Worm (Caenorhabditis elegans) whole organism, late embryonic: ENCODE measurements around the gene nspg-11.

Experiments
- C38D4.7 ChIP-seq: fragments of 200-800 bp; sonication (Bioruptor generic); optimal IDR thresholded peaks from 2 replicates; lab custom pipeline; 2018; ENCODE audit warnings: mild to moderate bottlenecking, missing genetic modification characterization, moderate library complexity, missing compliant biosample characterization
- F13H6.1 ChIP-seq: sonication (generic microtip); optimal IDR thresholded peaks from 2 replicates; lab custom pipeline; 2016; ENCODE audit warnings: missing genetic modification characterization, missing compliant biosample characterization
- K02D7.2 ChIP-seq: sonication (generic microtip); optimal IDR thresholded peaks from 2 replicates; lab custom pipeline; 2017; ENCODE audit warnings: mild to moderate bottlenecking, missing genetic modification characterization, missing compliant biosample characterization
- K09A11.1 ChIP-seq: sonication (generic microtip); optimal IDR thresholded peaks from 2 replicates; lab custom pipeline; 2017; ENCODE audit warnings: antibody characterized with exemption, mild to moderate bottlenecking, missing genetic modification characterization, missing compliant biosample characterization; ENCODE audit not compliant: insufficient read depth
- Y22D7AL.16 ChIP-seq: sonication (generic microtip); optimal IDR thresholded peaks from 2 replicates; lab custom pipeline; 2016; ENCODE audit warnings: missing genetic modification characterization, missing compliant biosample characterization
- ama-1 ChIP-seq: fragments of 150-350 bp; optimal IDR thresholded peaks from 2 replicates; lab custom pipeline; 2014
- ceh-14 ChIP-seq: sonication (generic microtip); optimal IDR thresholded peaks from 2 replicates; lab custom pipeline; 2016; ENCODE audit warnings: missing genotype, missing genetic modification characterization, missing compliant biosample characterization
- ceh-18 ChIP-seq: sonication (generic microtip); optimal IDR thresholded peaks from 2 replicates; lab custom pipeline; 2016; ENCODE audit warnings: missing genetic modification characterization, missing compliant biosample characterization
- ceh-2 ChIP-seq: sonication (generic microtip); optimal IDR thresholded peaks from 2 replicates; lab custom pipeline; 2016; ENCODE audit warnings: missing genotype, missing genetic modification characterization, missing compliant biosample characterization
- ceh-34 ChIP-seq: sonication (generic microtip); optimal IDR thresholded peaks from 2 replicates; lab custom pipeline; 2016; ENCODE audit warnings: mild to moderate bottlenecking, missing genetic modification characterization, missing compliant biosample characterization
- ceh-45 ChIP-seq: fragments of 200-800 bp; sonication (Bioruptor generic); IDR thresholded peaks from 2 replicates; pipeline ENCODE4 v1.3.6; 2022; ENCODE audit warnings: missing genetic modification reagents, missing genetic modification characterization, missing compliant biosample characterization
- ceh-6 ChIP-seq: fragments of 200-800 bp; sonication (Bioruptor generic); optimal IDR thresholded peaks from 2 replicates; lab custom pipeline; 2018; ENCODE audit warnings: mild to moderate bottlenecking, missing genetic modification characterization, missing compliant biosample characterization
- ceh-9 ChIP-seq: sonication (generic microtip); optimal IDR thresholded peaks from 2 replicates; lab custom pipeline; 2016; ENCODE audit warnings: mild to moderate bottlenecking, missing genetic modification characterization, inconsistent platforms, missing compliant biosample characterization
- dmd-4 ChIP-seq: sonication (generic microtip); optimal IDR thresholded peaks from 2 replicates; lab custom pipeline; 2016; ENCODE audit warnings: borderline replicate concordance, missing genetic modification characterization, missing compliant biosample characterization
- ets-4 ChIP-seq: sonication (generic microtip); optimal IDR thresholded peaks from 2 replicates; lab custom pipeline; 2016; ENCODE audit warnings: missing genetic modification characterization, missing compliant biosample characterization
- fax-1 ChIP-seq: sonication (generic microtip); optimal IDR thresholded peaks from 2 replicates; lab custom pipeline; 2016; ENCODE audit warnings: missing genotype, missing genetic modification characterization, missing compliant biosample characterization
- gmeb-2 ChIP-seq: sonication (generic microtip); optimal IDR thresholded peaks from 2 replicates; lab custom pipeline; 2016; ENCODE audit warnings: missing genetic modification characterization, inconsistent platforms, missing compliant biosample characterization
- hlh-6 ChIP-seq: sonication (generic microtip); optimal IDR thresholded peaks from 2 replicates; lab custom pipeline; 2016; ENCODE audit warnings: missing genotype, missing genetic modification characterization, missing compliant biosample characterization
- lim-6 ChIP-seq: sonication (generic microtip); optimal IDR thresholded peaks from 2 replicates; lab custom pipeline; 2016; ENCODE audit warnings: missing genetic modification characterization, missing compliant biosample characterization
- lin-11 ChIP-seq: fragments of 200-800 bp; sonication (Bioruptor generic); optimal IDR thresholded peaks from 2 replicates; lab custom pipeline; 2018; ENCODE audit warnings: mild to moderate bottlenecking, missing genetic modification characterization, missing compliant biosample characterization
- nhr-11 ChIP-seq: fragments of 150-350 bp; optimal IDR thresholded peaks from 2 replicates; lab custom pipeline; 2014; ENCODE audit warnings: missing biosample characterization, missing genetic modification characterization
- odd-2 ChIP-seq: sonication (generic microtip); optimal IDR thresholded peaks from 2 replicates; lab custom pipeline; 2017; ENCODE audit warnings: antibody characterized with exemption, mild to moderate bottlenecking, missing genetic modification characterization, missing compliant biosample characterization
- pag-3 ChIP-seq: sonication (generic microtip); optimal IDR thresholded peaks from 2 replicates; lab custom pipeline; 2016; ENCODE audit warnings: missing compliant biosample characterization, missing genetic modification characterization, borderline replicate concordance
- pat-9 ChIP-seq: fragments of 200-800 bp; sonication (Bioruptor generic); optimal IDR thresholded peaks from 2 replicates; lab custom pipeline; 2018; ENCODE audit warnings: mild to moderate bottlenecking, missing genetic modification characterization, moderate library complexity, missing compliant biosample characterization
- pax-1 ChIP-seq: fragments of 150-350 bp; optimal IDR thresholded peaks from 2 replicates; lab custom pipeline; 2014; ENCODE audit warnings: missing biosample characterization, missing genetic modification characterization
- pha-2 ChIP-seq: sonication (generic microtip); optimal IDR thresholded peaks from 2 replicates; lab custom pipeline; 2017; ENCODE audit warnings: mild to moderate bottlenecking, missing genetic modification characterization, missing compliant biosample characterization
- pha-4 ChIP-seq: fragments of 150-350 bp; optimal IDR thresholded peaks from 2 replicates; lab custom pipeline; 2018; ENCODE audit warnings: missing biosample characterization, missing genetic modification reagents, missing genetic modification characterization
- pqm-1 ChIP-seq: sonication (generic microtip); optimal IDR thresholded peaks from 2 replicates; lab custom pipeline; 2016; ENCODE audit warnings: missing genetic modification characterization, missing compliant biosample characterization
- pros-1 ChIP-seq: fragments of 150-350 bp; optimal IDR thresholded peaks from 2 replicates; lab custom pipeline; 2014; ENCODE audit warnings: missing biosample characterization, missing genetic modification reagents, missing genetic modification characterization
- ref-2 ChIP-seq: sonication (generic microtip); optimal IDR thresholded peaks from 2 replicates; lab custom pipeline; 2016; ENCODE audit warnings: missing genetic modification characterization, missing compliant biosample characterization
- sox-2 ChIP-seq: fragments of 200-800 bp; sonication (Bioruptor generic); IDR thresholded peaks from 2 replicates; pipeline ENCODE4 v1.3.6; 2022; ENCODE audit warnings: missing genetic modification reagents, missing genetic modification characterization, missing compliant biosample characterization
- sox-4 ChIP-seq: sonication (generic microtip); optimal IDR thresholded peaks from 2 replicates; lab custom pipeline; 2017; ENCODE audit warnings: mild to moderate bottlenecking, missing genetic modification characterization, inconsistent platforms, missing compliant biosample characterization
- ttx-3 ChIP-seq: sonication (generic microtip); optimal IDR thresholded peaks from 2 replicates; lab custom pipeline; 2016; ENCODE audit warnings: missing genetic modification reagents, missing genetic modification characterization, missing compliant biosample characterization
- unc-3 ChIP-seq, 2 experiments: fragments of 200-800 bp in 1 of 2; sonication (Bioruptor generic) in 1 of 2; sonication (generic microtip) in 1 of 2; conservative IDR thresholded peaks in 1 of 2; optimal IDR thresholded peaks in 1 of 2; 2 replicates each; pipeline versions ENCODE4 v1.3.6 to Lab custom; 2016 to 2022; ENCODE audit warnings: missing compliant biosample characterization in 2 of 2, missing genetic modification characterization in 2 of 2, missing genetic modification reagents in 1 of 2
- unc-42 ChIP-seq: sonication (generic microtip); optimal IDR thresholded peaks from 2 replicates; lab custom pipeline; 2016; ENCODE audit warnings: missing genotype, missing genetic modification characterization, missing compliant biosample characterization
- unc-55 ChIP-seq: sonication (generic microtip); optimal IDR thresholded peaks from 2 replicates; lab custom pipeline; 2017; ENCODE audit warnings: missing biosample characterization, missing genetic modification reagents, missing genetic modification characterization
- zip-5 ChIP-seq: sonication (generic microtip); optimal IDR thresholded peaks from 2 replicates; lab custom pipeline; 2016; ENCODE audit warnings: missing genetic modification characterization, missing compliant biosample characterization
- ztf-16 ChIP-seq: sonication (generic microtip); optimal IDR thresholded peaks from 2 replicates; lab custom pipeline; 2017; ENCODE audit warnings: missing genetic modification characterization, missing compliant biosample characterization

nspg-11 gene

ce11 chrIV:9323989-9324506 is at the start of gene nspg-11, which contains the start of gene F49C12.15:
Gene nspg-11, minus strand, starts transcription at chrIV:9324089.
Gene F49C12.15, plus strand, starts transcription at chrIV:9324456.
- no peak for TF ChIP-seq pag-3 (tag; lab: Kevin White, UChicago)
- TF ChIP-seq pqm-1 (tag; lab: Kevin White, UChicago), result no peak
- TF ChIP-seq K02D7.2 (tag; lab: Kevin White, UChicago), result no peak
- TF ChIP-seq ceh-14 (tag; lab: Kevin White, UChicago), result no peak
- TF ChIP-seq ceh-2, result no peak
- TF ChIP-seq odd-2 (tag; lab: Kevin White, UChicago), result no peak
- no peak for TF ChIP-seq unc-55 (GFP tag; lab: Kevin White, UChicago)
- TF ChIP-seq lin-11 (tag; lab: Kevin White, UChicago), result no peak
- no peak for TF ChIP-seq C38D4.7 (GFP tag; lab: Kevin White, UChicago)
- TF ChIP-seq ceh-34, result no peak
- TF ChIP-seq fax-1 (tag; lab: Kevin White, UChicago), result no peak
- TF ChIP-seq unc-3 (GFP tag; conservative IDR thresholded peaks at IDR 0.05; lab: Robert Waterston, UW), result no peak
- no peak for TF ChIP-seq unc-3 (tag; optimal IDR thresholded peaks at IDR 0.05; lab: Kevin White, UChicago)
- no peak for TF ChIP-seq ceh-9 (tag; lab: Kevin White, UChicago)
- no peak for TF ChIP-seq pax-1
- no peak for TF ChIP-seq pros-1 (tag; lab: Kevin White, UChicago)
- TF ChIP-seq F13H6.1, result no peak

ce11 chrIV:9371126-9371525 is 47.2 kb upstream of the nspg-11 start, which contains the start of gene fbxc-58:
Gene fbxc-58, plus strand, starts transcription at chrIV:9371508.
- no peak for TF ChIP-seq ttx-3
- TF ChIP-seq sox-2 (GFP tag; lab: Robert Waterston, UW), result no peak
- no peak for TF ChIP-seq ceh-18 (tag; lab: Kevin White, UChicago)
- TF ChIP-seq sox-4, result no peak
- no peak for TF ChIP-seq K09A11.1 (tag; lab: Kevin White, UChicago)
- no peak for TF ChIP-seq ets-4 (tag; lab: Kevin White, UChicago)
- TF ChIP-seq ceh-14 (tag; lab: Kevin White, UChicago), result no peak
- no peak for TF ChIP-seq Y22D7AL.16 (tag; lab: Kevin White, UChicago)
- no peak for TF ChIP-seq nhr-11 (tag; lab: Kevin White, UChicago)
- TF ChIP-seq ama-1 (lab: Kevin White, UChicago), result no peak
- no peak for TF ChIP-seq dmd-4 (tag; lab: Kevin White, UChicago)
- no peak for TF ChIP-seq ztf-16 (tag; lab: Kevin White, UChicago)
- no peak for TF ChIP-seq lim-6 (tag; lab: Kevin White, UChicago)
- no peak for TF ChIP-seq pat-9 (tag; lab: Kevin White, UChicago)
- no peak for TF ChIP-seq ceh-45 (GFP tag; lab: Robert Waterston, UW)
- TF ChIP-seq pqm-1 (tag; lab: Kevin White, UChicago), result no peak
- TF ChIP-seq lin-11 (tag; lab: Kevin White, UChicago), result no peak
- TF ChIP-seq gmeb-2 (tag; lab: Kevin White, UChicago), result no peak

ce11 chrIV:9367852-9368627 is 44.2 kb upstream of the nspg-11 start:
- no peak for TF ChIP-seq pha-2 (tag; lab: Kevin White, UChicago)
- TF ChIP-seq odd-2 (tag; lab: Kevin White, UChicago), result no peak
- TF ChIP-seq ceh-2, result no peak
- no peak for TF ChIP-seq hlh-6
- no peak for TF ChIP-seq sox-2 (GFP tag; lab: Robert Waterston, UW)
- TF ChIP-seq ref-2 (tag; lab: Kevin White, UChicago), result no peak
- no peak for TF ChIP-seq unc-3 (GFP tag; conservative IDR thresholded peaks at IDR 0.05; lab: Robert Waterston, UW)
- no peak for TF ChIP-seq unc-3 (tag; optimal IDR thresholded peaks at IDR 0.05; lab: Kevin White, UChicago)
- TF ChIP-seq unc-42, result no peak
- TF ChIP-seq gmeb-2 (tag; lab: Kevin White, UChicago), result no peak
- TF ChIP-seq ets-4 (tag; lab: Kevin White, UChicago), result no peak
- no peak for TF ChIP-seq ceh-6 (GFP tag; lab: Kevin White, UChicago)
- TF ChIP-seq pha-4 (tag; lab: Kevin White, UChicago), result no peak
- TF ChIP-seq zip-5 (tag; lab: Kevin White, UChicago), result no peak
